Fruit fly (Drosophila melanogaster) whole organism, pupa: ENCODE measurements around the gene CG43402.

Experiments
- CG10348 ChIP-seq: fragments of 200-800 bp; sonication (Bioruptor generic); IDR thresholded peaks from 2 replicates; pipeline ENCODE4 v1.3.6; 2022; ENCODE audit warnings: missing biosample characterization, missing genetic modification characterization
- CG14655 ChIP-seq: fragments of 200-800 bp; sonication (Bioruptor generic); optimal IDR thresholded peaks from 3 replicates; lab custom pipeline; 2017; ENCODE audit warnings: mild to moderate bottlenecking, missing biosample characterization, missing genetic modification reagents, missing genetic modification characterization
- CG15710 ChIP-seq: fragments of 200-800 bp; sonication (Bioruptor generic); optimal IDR thresholded peaks from 2 replicates; lab custom pipeline; 2018; ENCODE audit warnings: missing biosample characterization, mild to moderate bottlenecking, missing genetic modification characterization, moderate library complexity
- CG32121 ChIP-seq: fragments of 200-800 bp; sonication (Bioruptor generic); IDR thresholded peaks from 2 replicates; pipeline ENCODE4 v1.3.6; 2022; ENCODE audit warnings: missing biosample characterization, missing genetic modification characterization
- CG34367 ChIP-seq: fragments of 200-800 bp; sonication (Bioruptor generic); optimal IDR thresholded peaks from 2 replicates; lab custom pipeline; 2018; ENCODE audit warnings: missing biosample characterization, mild to moderate bottlenecking, missing genetic modification characterization
- CG8301 ChIP-seq: fragments of 200-800 bp; sonication (Bioruptor generic); optimal IDR thresholded peaks from 2 replicates; lab custom pipeline; 2018; ENCODE audit warnings: missing biosample characterization, mild to moderate bottlenecking, missing genetic modification characterization
- CG9948 ChIP-seq: fragments of 200-800 bp; sonication (Bioruptor generic); optimal IDR thresholded peaks from 2 replicates; lab custom pipeline; 2018; ENCODE audit warnings: missing biosample characterization, mild to moderate bottlenecking, missing genetic modification characterization, moderate library complexity
- D1 ChIP-seq: fragments of 200-800 bp; sonication (Bioruptor generic); optimal IDR thresholded peaks from 2 replicates; lab custom pipeline; 2018; ENCODE audit warnings: missing biosample characterization, mild to moderate bottlenecking, missing genetic modification characterization, moderate library complexity
- EcR ChIP-seq: fragments of 200-800 bp; sonication (Bioruptor generic); optimal IDR thresholded peaks from 3 replicates; lab custom pipeline; 2019; ENCODE audit warnings: missing biosample characterization, missing genetic modification characterization, mild to moderate bottlenecking, moderate library complexity, missing genetic modification reagents
- Ets98B ChIP-seq: fragments of 200-800 bp; sonication (Bioruptor generic); IDR thresholded peaks from 2 replicates; pipeline ENCODE4 v1.3.6; 2022; ENCODE audit warnings: missing biosample characterization, missing genetic modification characterization
- Pif1A ChIP-seq: fragments of 200-800 bp; sonication (Bioruptor generic); optimal IDR thresholded peaks from 3 replicates; lab custom pipeline; 2016; ENCODE audit warnings: missing biosample characterization, missing genetic modification characterization
- Pif1B ChIP-seq: fragments of 200-800 bp; sonication (Bioruptor generic); optimal IDR thresholded peaks from 3 replicates; lab custom pipeline; 2016; ENCODE audit warnings: missing biosample characterization, missing genetic modification characterization
- rn ChIP-seq: fragments of 200-800 bp; sonication (Bioruptor generic); IDR thresholded peaks from 2 replicates; pipeline ENCODE4 v1.3.6; 2022; ENCODE audit warnings: missing biosample characterization, missing genetic modification characterization

DNA sequence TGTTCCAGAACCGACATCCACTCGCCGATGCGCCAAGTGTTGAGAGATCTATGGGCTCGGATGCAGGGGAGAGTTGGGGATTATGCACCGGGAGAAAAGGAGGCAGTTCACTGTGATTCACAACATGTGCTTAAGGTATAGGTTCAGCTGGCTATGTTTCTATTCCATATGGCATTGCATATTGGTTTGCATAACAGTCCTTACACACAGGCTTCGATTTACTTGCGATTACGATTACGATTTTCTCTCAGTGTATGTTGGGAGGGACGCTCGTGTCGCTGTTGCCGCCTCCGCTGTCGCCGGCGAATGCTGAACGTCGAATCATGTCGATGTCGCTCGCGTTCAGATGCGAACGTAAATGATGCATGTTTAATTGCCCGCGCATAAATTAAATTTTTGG is 8.7 kb upstream of the CG43402 start:
- no peak for TF ChIP-seq EcR (GFP tag; lab: Kevin White, UChicago)
- TF ChIP-seq D1 (tag; lab: Kevin White, UChicago): no peak
- peak; percentile 89 for TF ChIP-seq CG15710 (tag; lab: Kevin White, UChicago)
- peak; percentile 70; the same call in 1 of the 2 replicates for TF ChIP-seq CG32121 (GFP tag; lab: Robert Waterston, UW)
- TF ChIP-seq CG8301: peak; percentile 77
- peak; percentile 85 for TF ChIP-seq CG9948 (tag; lab: Kevin White, UChicago)
- peak; percentile 76 for TF ChIP-seq rn (GFP tag; lab: Robert Waterston, UW)
- no peak for TF ChIP-seq CG10348 (GFP tag; lab: Robert Waterston, UW)
- TF ChIP-seq Ets98B (GFP tag; lab: Robert Waterston, UW): peak; percentile 84
- no peak for TF ChIP-seq Pif1A (GFP tag; lab: Kevin White, UChicago)
- TF ChIP-seq CG14655 (GFP tag; lab: Kevin White, UChicago): peak; percentile 83
- no peak for TF ChIP-seq CG34367 (tag; lab: Kevin White, UChicago)
- no peak for TF ChIP-seq Pif1B
